Fruit fly (Drosophila melanogaster) S2 (cell line): ENCODE data around the gene akirin.

Source experiments
- CG8478 ChIP-seq: fragments of >200 bp; optimal IDR thresholded peaks from 2 replicates; lab custom pipeline; 2018
- CTCF ChIP-seq, 2 experiments: fragments of >200 bp; optimal IDR thresholded peaks; 2 replicates each; lab custom pipeline; 2018

- TF ChIP-seq CTCF (optimal IDR thresholded peaks at IDR 0.05; lab: Kevin White, UChicago) (no peak), CG8478 (no peak)
Measured at dm6 chr3L:7399770-7400169, 30.1 kb downstream of the akirin start, which contains the start of gene CG18417.
